Worm (Caenorhabditis elegans) whole organism, late embryonic: Measurements from ENCODE around the gene Y46G5A.8.
A peak's percentile ranks its signal among the peaks of the same experiment; 100 is the strongest.

Experiments
- K02D7.2 ChIP-seq: sonication (generic microtip); optimal IDR thresholded peaks from 2 replicates; lab custom pipeline; 2017; ENCODE audit warnings: mild to moderate bottlenecking, missing genetic modification characterization, missing compliant biosample characterization
- T23F11.4 ChIP-seq: fragments of 200-800 bp; sonication (Bioruptor generic); optimal IDR thresholded peaks from 2 replicates; lab custom pipeline; 2018; ENCODE audit warnings: mild to moderate bottlenecking, missing genetic modification characterization, missing compliant biosample characterization
- ahr-1 ChIP-seq: sonication (generic microtip); optimal IDR thresholded peaks from 2 replicates; lab custom pipeline; 2016; ENCODE audit warnings: missing genetic modification characterization, missing compliant biosample characterization
- ama-1 ChIP-seq: fragments of 150-350 bp; optimal IDR thresholded peaks from 2 replicates; lab custom pipeline; 2014
- ceh-2 ChIP-seq: sonication (generic microtip); optimal IDR thresholded peaks from 2 replicates; lab custom pipeline; 2016; ENCODE audit warnings: missing genotype, missing genetic modification characterization, missing compliant biosample characterization
- ceh-34 ChIP-seq: sonication (generic microtip); optimal IDR thresholded peaks from 2 replicates; lab custom pipeline; 2016; ENCODE audit warnings: mild to moderate bottlenecking, missing genetic modification characterization, missing compliant biosample characterization
- ceh-48 ChIP-seq: sonication (generic microtip); optimal IDR thresholded peaks from 2 replicates; lab custom pipeline; 2016; ENCODE audit warnings: missing genetic modification characterization, inconsistent platforms, missing compliant biosample characterization
- ceh-9 ChIP-seq: sonication (generic microtip); optimal IDR thresholded peaks from 2 replicates; lab custom pipeline; 2016; ENCODE audit warnings: mild to moderate bottlenecking, missing genetic modification characterization, inconsistent platforms, missing compliant biosample characterization
- che-1 ChIP-seq: sonication (generic microtip); optimal IDR thresholded peaks from 2 replicates; lab custom pipeline; 2016; ENCODE audit warnings: mild to moderate bottlenecking, missing genetic modification characterization, missing compliant biosample characterization
- elt-4 ChIP-seq: sonication (generic microtip); optimal IDR thresholded peaks from 2 replicates; lab custom pipeline; 2016; ENCODE audit warnings: missing genetic modification characterization, missing compliant biosample characterization
- ets-4 ChIP-seq: sonication (generic microtip); optimal IDR thresholded peaks from 2 replicates; lab custom pipeline; 2016; ENCODE audit warnings: missing genetic modification characterization, missing compliant biosample characterization
- fax-1 ChIP-seq: sonication (generic microtip); optimal IDR thresholded peaks from 2 replicates; lab custom pipeline; 2016; ENCODE audit warnings: missing genotype, missing genetic modification characterization, missing compliant biosample characterization
- fkh-10 ChIP-seq: fragments of 150-350 bp; optimal IDR thresholded peaks from 2 replicates; lab custom pipeline; 2014; ENCODE audit warnings: missing biosample characterization, missing genetic modification reagents, missing genetic modification characterization
- fkh-6 ChIP-seq: sonication (generic microtip); optimal IDR thresholded peaks from 2 replicates; lab custom pipeline; 2016; ENCODE audit warnings: missing genetic modification characterization, missing compliant biosample characterization
- hlh-13 ChIP-seq: fragments of 200-800 bp; sonication (Bioruptor generic); optimal IDR thresholded peaks from 2 replicates; lab custom pipeline; 2018; ENCODE audit warnings: mild to moderate bottlenecking, missing genetic modification characterization, missing compliant biosample characterization
- hlh-15 ChIP-seq: sonication (generic microtip); optimal IDR thresholded peaks from 2 replicates; lab custom pipeline; 2016; ENCODE audit warnings: missing genetic modification characterization, missing compliant biosample characterization
- hlh-6 ChIP-seq: sonication (generic microtip); optimal IDR thresholded peaks from 2 replicates; lab custom pipeline; 2016; ENCODE audit warnings: missing genotype, missing genetic modification characterization, missing compliant biosample characterization
- mec-3 ChIP-seq: sonication (generic microtip); optimal IDR thresholded peaks from 2 replicates; lab custom pipeline; 2016; ENCODE audit warnings: borderline replicate concordance, missing genetic modification characterization, missing compliant biosample characterization
- nfya-1 ChIP-seq: sonication (generic microtip); optimal IDR thresholded peaks from 2 replicates; lab custom pipeline; 2017; ENCODE audit warnings: missing genetic modification characterization, mild to moderate bottlenecking, missing compliant biosample characterization, antibody characterized with exemption, moderate library complexity
- pat-9 ChIP-seq: fragments of 200-800 bp; sonication (Bioruptor generic); optimal IDR thresholded peaks from 2 replicates; lab custom pipeline; 2018; ENCODE audit warnings: mild to moderate bottlenecking, missing genetic modification characterization, moderate library complexity, missing compliant biosample characterization
- pax-1 ChIP-seq: fragments of 150-350 bp; optimal IDR thresholded peaks from 2 replicates; lab custom pipeline; 2014; ENCODE audit warnings: missing biosample characterization, missing genetic modification characterization
- rnt-1 ChIP-seq: sonication (generic microtip); optimal IDR thresholded peaks from 2 replicates; lab custom pipeline; 2016; ENCODE audit warnings: missing genetic modification characterization, missing compliant biosample characterization
- syd-9 ChIP-seq: sonication (generic microtip); optimal IDR thresholded peaks from 2 replicates; lab custom pipeline; 2016; ENCODE audit warnings: mild to moderate bottlenecking, missing genetic modification characterization, moderate library complexity, missing compliant biosample characterization
- tbx-2 ChIP-seq: sonication (generic microtip); optimal IDR thresholded peaks from 2 replicates; lab custom pipeline; 2016; ENCODE audit warnings: missing genetic modification characterization, missing compliant biosample characterization
- ttx-3 ChIP-seq: sonication (generic microtip); optimal IDR thresholded peaks from 2 replicates; lab custom pipeline; 2016; ENCODE audit warnings: missing genetic modification reagents, missing genetic modification characterization, missing compliant biosample characterization
- unc-42 ChIP-seq: sonication (generic microtip); optimal IDR thresholded peaks from 2 replicates; lab custom pipeline; 2016; ENCODE audit warnings: missing genotype, missing genetic modification characterization, missing compliant biosample characterization
- unc-86 ChIP-seq: sonication (generic microtip); optimal IDR thresholded peaks from 2 replicates; lab custom pipeline; 2016; ENCODE audit warnings: missing genetic modification characterization, missing compliant biosample characterization

The Y46G5A.8 gene

ce11 chrII:12756180-12756579 lies at the start of gene Y46G5A.8, which contains the start of gene Y46G5A.7:
Gene Y46G5A.8 (plus strand): TSS chrII:12756338.
Gene Y46G5A.7 (minus strand): TSS chrII:12756332.
- TF ChIP-seq ama-1 (lab: Kevin White, UChicago), result no peak
- no peak for TF ChIP-seq K02D7.2 (tag; lab: Kevin White, UChicago)
- TF ChIP-seq fax-1 (tag; lab: Kevin White, UChicago), result no peak
- no peak for TF ChIP-seq ceh-34 (tag; lab: Kevin White, UChicago)
- no peak for TF ChIP-seq hlh-15 (tag; lab: Kevin White, UChicago)
- TF ChIP-seq che-1 (tag; lab: Kevin White, UChicago), result no peak
- no peak for TF ChIP-seq ceh-48 (tag; lab: Kevin White, UChicago)
- no peak for TF ChIP-seq pax-1 (tag; lab: Kevin White, UChicago)
- TF ChIP-seq T23F11.4 (GFP tag; lab: Kevin White, UChicago), result no peak
- TF ChIP-seq rnt-1 (tag; lab: Kevin White, UChicago), result no peak
- TF ChIP-seq fkh-6 (tag; lab: Kevin White, UChicago), result no peak
- no peak for TF ChIP-seq ceh-9 (tag; lab: Kevin White, UChicago)
- no peak for TF ChIP-seq ets-4 (tag; lab: Kevin White, UChicago)
- TF ChIP-seq ttx-3 (tag; lab: Kevin White, UChicago), result no peak
- TF ChIP-seq fkh-10 (GFP tag; lab: Kevin White, UChicago), result no peak
- TF ChIP-seq ahr-1 (tag; lab: Kevin White, UChicago), result no peak
- no peak for TF ChIP-seq syd-9 (tag; lab: Kevin White, UChicago)
- TF ChIP-seq hlh-6 (tag; lab: Kevin White, UChicago), result no peak

DNA sequence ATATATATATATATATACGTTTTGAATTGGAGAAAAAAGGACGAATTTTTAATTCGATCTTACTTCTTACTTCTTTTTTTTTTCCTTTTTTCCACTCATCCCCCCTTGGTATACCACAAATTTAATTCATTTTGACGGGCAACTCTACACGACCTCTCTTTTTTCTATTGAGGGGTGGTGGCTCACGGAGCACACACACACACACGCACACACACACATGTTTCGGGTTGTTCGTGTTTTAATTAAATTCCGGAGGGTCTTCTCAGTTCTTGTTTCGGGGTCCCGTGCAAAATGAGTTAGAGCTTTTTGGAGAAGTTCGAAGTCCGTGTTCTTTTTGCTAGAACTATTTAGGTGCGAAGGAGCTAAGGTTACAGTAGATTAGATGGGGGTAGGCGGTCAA lies 44.6 kb upstream of the Y46G5A.8 start:
- no peak for TF ChIP-seq hlh-13 (GFP tag; lab: Kevin White, UChicago)
- peak; percentile 85 for TF ChIP-seq unc-42 (tag; lab: Kevin White, UChicago)

ce11 chrII:12715757-12716350 lies 40.3 kb upstream of the Y46G5A.8 start:
- TF ChIP-seq hlh-6 (tag; lab: Kevin White, UChicago) (peak; percentile 90), syd-9 (tag; lab: Kevin White, UChicago) (no peak), elt-4 (tag; lab: Kevin White, UChicago) (peak; percentile 55)

DNA sequence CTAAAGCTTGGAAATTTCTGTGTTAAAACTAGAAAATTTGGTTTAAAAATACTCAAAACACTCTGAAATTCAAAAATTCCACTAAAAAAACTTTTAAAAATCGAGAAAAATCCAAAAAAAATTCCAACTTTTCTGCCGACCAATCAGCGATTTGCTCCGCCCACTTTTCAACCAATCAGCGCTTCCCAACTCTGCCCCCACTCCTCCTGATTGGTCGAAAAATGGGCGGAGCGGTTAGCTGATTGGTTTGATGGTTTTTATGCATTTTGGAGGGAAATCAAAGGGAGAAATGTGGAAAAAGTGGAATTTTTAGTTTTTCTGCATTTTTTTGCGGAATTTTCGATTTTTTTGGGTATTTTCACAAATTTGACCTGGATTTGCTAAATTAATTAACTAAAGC lies 34.1 kb upstream of the Y46G5A.8 start:
- TF ChIP-seq pat-9 (tag; lab: Kevin White, UChicago), result no peak
- TF ChIP-seq nfya-1 (tag; lab: Kevin White, UChicago), result peak; percentile 96

DNA sequence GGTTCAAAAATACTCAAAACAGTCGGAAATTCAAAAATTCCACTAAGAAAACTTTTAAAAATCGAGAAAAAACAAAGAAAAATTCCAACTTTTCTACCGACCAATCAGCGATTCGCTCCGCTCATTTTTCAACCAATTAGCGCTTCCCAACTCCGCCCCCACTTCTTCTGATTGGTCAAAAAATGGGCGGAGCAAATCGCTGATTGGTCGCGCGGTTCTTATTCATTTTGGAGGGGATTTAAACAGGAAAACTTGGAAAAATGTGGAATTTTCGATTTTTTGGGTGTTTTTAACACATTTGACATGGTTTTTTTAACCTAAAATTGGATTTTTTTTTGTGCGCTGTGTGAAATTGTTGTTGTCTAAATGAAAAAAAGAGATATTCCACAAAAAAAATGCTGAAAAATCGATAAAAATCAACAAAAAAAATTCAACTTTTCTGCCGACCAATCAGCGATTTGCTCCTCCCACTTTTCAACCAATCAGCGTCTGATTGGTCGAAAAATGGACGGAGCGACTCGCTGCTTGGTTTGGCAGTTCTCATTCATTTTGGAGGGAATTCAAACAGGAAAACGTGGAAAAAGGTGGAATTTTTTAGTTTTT lies 33.4 kb upstream of the Y46G5A.8 start:
- no peak for TF ChIP-seq unc-86 (tag; lab: Kevin White, UChicago)
- TF ChIP-seq nfya-1 (tag; lab: Kevin White, UChicago), result peak; percentile 90

DNA sequence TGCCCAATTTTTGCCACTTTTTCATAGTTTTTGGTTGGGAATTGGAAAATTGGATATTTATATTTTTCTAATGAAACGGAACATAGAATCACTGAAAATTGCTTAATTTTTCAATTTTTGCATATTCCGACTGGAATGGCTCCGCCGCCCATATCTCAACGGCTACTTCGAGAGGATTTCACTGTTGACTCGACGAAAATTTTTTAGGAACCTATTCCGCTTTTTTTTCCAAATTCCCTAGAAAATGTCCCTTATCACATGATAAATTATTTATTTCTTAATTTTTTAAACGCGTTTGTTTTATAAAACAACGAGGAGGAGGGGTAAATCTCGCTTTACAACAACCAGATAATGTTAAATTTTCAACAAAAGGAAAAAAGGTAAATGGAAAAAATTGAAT lies 29.4 kb upstream of the Y46G5A.8 start:
- TF ChIP-seq hlh-15 (tag; lab: Kevin White, UChicago), result no peak

- TF ChIP-seq ceh-2 (tag; lab: Kevin White, UChicago) (no peak), mec-3 (tag; lab: Kevin White, UChicago) (no peak), hlh-6 (tag; lab: Kevin White, UChicago) (peak; percentile 83), tbx-2 (tag; lab: Kevin White, UChicago) (no peak)
Measured at ce11 chrII:12727871-12728270, 28.3 kb upstream of the Y46G5A.8 start.
